Worm (Caenorhabditis elegans) whole organism, mixed stage, embryonic: ENCODE measurements around the gene fipp-1.

Source experiments
- ceh-43 ChIP-seq: fragments of 200-800 bp; sonication (Bioruptor generic); optimal IDR thresholded peaks from 2 replicates; lab custom pipeline; 2018; ENCODE audit warnings: mild to moderate bottlenecking, missing genetic modification characterization, moderate library complexity, missing compliant biosample characterization
- ceh-83 ChIP-seq: fragments of 200-800 bp; sonication (Bioruptor generic); optimal IDR thresholded peaks from 2 replicates; lab custom pipeline; 2018; ENCODE audit warnings: mild to moderate bottlenecking, missing genetic modification characterization, missing compliant biosample characterization
- ces-1 ChIP-seq: fragments of 150-350 bp; optimal IDR thresholded peaks from 2 replicates; lab custom pipeline; 2014; ENCODE audit warnings: missing biosample characterization, missing genetic modification reagents, missing genetic modification characterization
- drap-1 ChIP-seq: fragments of 200-800 bp; sonication (Bioruptor generic); optimal IDR thresholded peaks from 3 replicates; lab custom pipeline; 2018; ENCODE audit warnings: mild to moderate bottlenecking, missing genetic modification characterization, missing compliant biosample characterization
- elt-1 ChIP-seq: sonication (generic microtip); optimal IDR thresholded peaks from 2 replicates; lab custom pipeline; 2017; ENCODE audit warnings: missing genetic modification characterization, mild to moderate bottlenecking, missing compliant biosample characterization, antibody characterized with exemption, moderate library complexity, borderline replicate concordance; ENCODE audit not compliant: insufficient read depth
- elt-3 ChIP-seq: fragments of 150-350 bp; optimal IDR thresholded peaks from 2 replicates; lab custom pipeline; 2014; ENCODE audit warnings: missing biosample characterization, missing genetic modification characterization
- flh-1 ChIP-seq: fragments of 200-800 bp; sonication (Bioruptor generic); optimal IDR thresholded peaks from 2 replicates; lab custom pipeline; 2018; ENCODE audit warnings: mild to moderate bottlenecking, missing genetic modification characterization, moderate library complexity, missing compliant biosample characterization
- mep-1 ChIP-seq: fragments of 150-350 bp; optimal IDR thresholded peaks from 2 replicates; lab custom pipeline; 2017; ENCODE audit warnings: missing biosample characterization, missing genetic modification reagents, missing genetic modification characterization, inconsistent platforms
- nhr-28 ChIP-seq: fragments of 150-350 bp; optimal IDR thresholded peaks from 2 replicates; lab custom pipeline; 2014; ENCODE audit warnings: missing biosample characterization, missing genetic modification characterization
- pha-4 ChIP-seq: fragments of 150-350 bp; optimal IDR thresholded peaks from 2 replicates; lab custom pipeline; 2018; ENCODE audit warnings: missing biosample characterization, missing genetic modification reagents, missing genetic modification characterization
- snpc-4 ChIP-seq: fragments of 150-350 bp; optimal IDR thresholded peaks from 2 replicates; lab custom pipeline; 2014; ENCODE audit warnings: missing biosample characterization, missing genetic modification characterization
- unc-39 ChIP-seq: fragments of 150-350 bp; optimal IDR thresholded peaks from 2 replicates; lab custom pipeline; 2014; ENCODE audit warnings: missing biosample characterization, missing genetic modification characterization
- unc-62 ChIP-seq: fragments of 150-350 bp; optimal IDR thresholded peaks from 2 replicates; lab custom pipeline; 2014; ENCODE audit warnings: missing biosample characterization, missing genetic modification reagents, missing genetic modification characterization
- ztf-11 ChIP-seq: fragments of 150-350 bp; optimal IDR thresholded peaks from 2 replicates; lab custom pipeline; 2014; ENCODE audit warnings: missing biosample characterization, missing genetic modification characterization

ce11 chrV:4407519-4407918, 35.9 kb downstream of the fipp-1 start, which contains the start of gene nhr-118:
- TF ChIP-seq elt-1 (no peak), flh-1 (no peak), snpc-4 (tag; lab: Kevin White, UChicago) (no peak), pha-4 (tag; lab: Kevin White, UChicago) (no peak), ztf-11 (tag; lab: Kevin White, UChicago) (no peak), ces-1 (GFP tag; lab: Kevin White, UChicago) (no peak), nhr-28 (tag; lab: Kevin White, UChicago) (no peak), unc-62 (GFP tag; lab: Kevin White, UChicago) (no peak), mep-1 (tag; lab: Kevin White, UChicago) (no peak), ceh-43 (no peak), elt-3 (tag; lab: Kevin White, UChicago) (no peak), unc-39 (tag; lab: Kevin White, UChicago) (no peak), drap-1 (GFP tag; lab: Kevin White, UChicago) (no peak), ceh-83 (GFP tag; lab: Kevin White, UChicago) (no peak)
